Worm (Caenorhabditis elegans): ENCODE results near the gene gana-1.
"Not testable (repeated sequence)": the region's sequence is repeated elsewhere in the genome, so short reads cannot be mapped to it uniquely, and the experiment has no call there.

gana-1 gene

DNA sequence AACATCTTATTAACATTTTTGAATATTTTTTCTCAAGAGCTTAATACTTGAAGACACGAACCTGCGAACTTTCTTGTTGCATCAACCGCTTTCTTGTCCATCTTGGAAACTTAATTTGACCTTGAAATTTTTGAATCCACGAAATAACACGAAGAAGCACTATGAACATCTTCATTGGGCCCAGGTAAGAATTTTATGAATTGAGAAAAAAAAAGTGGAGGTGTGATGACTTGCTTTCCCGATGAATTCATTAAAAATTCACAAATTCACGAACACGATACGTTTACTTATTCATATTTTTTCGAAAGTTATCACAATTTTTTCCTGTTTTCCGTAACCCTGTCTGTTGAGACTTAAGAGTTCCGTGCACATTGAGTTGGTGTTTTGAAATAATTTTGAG is 43.7 kb downstream of the gana-1 start, which contains the start of gene C27A7.6:
C27A7.6 (minus strand) TSS at position 101 of the 400 bp plus-strand sequence.
- not testable (repeated sequence) for TF ChIP-seq nhr-90 (tag; optimal IDR thresholded peaks at IDR 0.05; ENCODE audit: poor library complexity); snu-23 (GFP tag; optimal IDR thresholded peaks at IDR 0.05); egl-27 (tag; optimal IDR thresholded peaks at IDR 0.05)

DNA sequence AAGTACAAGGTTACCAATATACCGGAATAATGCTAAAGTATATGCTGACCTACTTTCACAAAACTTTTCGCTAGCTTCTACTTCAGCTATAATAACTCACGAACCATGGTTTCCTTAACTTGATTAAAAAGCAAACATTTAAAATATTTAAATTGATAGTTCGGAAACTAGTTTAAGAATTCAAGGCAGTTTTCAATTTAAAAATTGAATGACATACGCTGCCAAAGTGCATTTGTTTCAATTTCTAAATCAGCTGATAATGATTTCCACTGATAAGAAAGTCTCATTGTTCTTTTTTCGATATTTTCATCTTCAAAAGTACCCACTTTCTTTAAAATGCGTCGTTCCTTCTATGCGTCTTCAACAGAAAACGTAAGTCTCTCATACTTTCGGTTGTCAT is 44.1 kb downstream of the gana-1 start, which contains the start of gene enpp-1:
enpp-1 (plus strand) TSS at position 301 of the 400 bp plus-strand sequence.
- not testable (repeated sequence) for TF ChIP-seq jun-1, nhr-237, lin-15B (tag; optimal IDR thresholded peaks at IDR 0.05)

DNA sequence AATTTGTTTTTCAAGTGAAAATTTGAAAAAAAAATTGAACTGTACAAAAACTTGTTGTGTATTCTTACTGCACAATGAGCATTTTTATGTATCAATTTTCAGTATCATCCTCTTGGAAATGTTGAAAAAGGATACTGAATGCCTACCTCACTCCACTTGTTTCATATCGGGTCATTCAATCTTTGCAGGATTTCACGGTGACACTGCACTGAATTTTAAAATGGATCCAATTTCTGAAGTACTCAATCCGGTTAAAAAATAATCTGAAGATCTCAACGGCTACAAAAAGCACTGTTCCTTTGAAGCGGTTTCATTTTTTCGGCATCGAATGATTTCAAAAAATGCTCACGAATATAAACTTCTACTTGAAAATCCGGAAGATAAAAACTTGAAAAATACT is 50.9 kb downstream of the gana-1 start:
- TF ChIP-seq pag-3 (tag; optimal IDR thresholded peaks at IDR 0.05; ENCODE audit: borderline replicate concordance, insufficient read depth) (no peak), xbp-1 (tag; optimal IDR thresholded peaks at IDR 0.05) (no peak), ets-5 (GFP tag; IDR thresholded peaks at IDR 0.05) (no peak), lin-14 (GFP tag; optimal IDR thresholded peaks at IDR 0.05) (no peak), F16B12.6 (tag; optimal IDR thresholded peaks at IDR 0.05) (no peak), ceh-88 (GFP tag; IDR thresholded peaks at IDR 0.05) (no peak), C16A3.4 (tag; optimal IDR thresholded peaks at IDR 0.05) (no peak)
